Fruit fly (Drosophila melanogaster) whole organism, embryonic: ENCODE measurements around the gene CG44094.

Experiments
- Bdp1 ChIP-seq: fragments of 200-800 bp; sonication (Bioruptor generic); optimal IDR thresholded peaks from 3 replicates; lab custom pipeline; 2016; ENCODE audit warnings: missing biosample characterization, missing genetic modification characterization
- BtbVII ChIP-seq: fragments of 200-800 bp; sonication (Bioruptor generic); optimal IDR thresholded peaks from 3 replicates; lab custom pipeline; 2017; ENCODE audit warnings: missing biosample characterization, mild to moderate bottlenecking, missing genetic modification characterization
- CG10462 ChIP-seq: fragments of 200-800 bp; sonication (Bioruptor generic); optimal IDR thresholded peaks from 2 replicates; lab custom pipeline; 2016; ENCODE audit warnings: missing biosample characterization, missing genetic modification characterization
- CG11560 ChIP-seq: fragments of 200-800 bp; sonication (Bioruptor generic); IDR thresholded peaks from 3 replicates; pipeline ENCODE4 v1.3.6; 2022; ENCODE audit warnings: missing biosample characterization, missing genetic modification characterization
- CG12391 ChIP-seq: fragments of 200-800 bp; sonication (Bioruptor generic); optimal IDR thresholded peaks from 3 replicates; lab custom pipeline; 2018; ENCODE audit warnings: missing biosample characterization, mild to moderate bottlenecking, missing genetic modification characterization, moderate library complexity
- CG12744 ChIP-seq: fragments of 200-800 bp; sonication (Bioruptor generic); optimal IDR thresholded peaks from 2 replicates; lab custom pipeline; 2016; ENCODE audit warnings: missing biosample characterization, missing genetic modification characterization
- CG13287 ChIP-seq: fragments of 200-800 bp; sonication (Bioruptor generic); IDR thresholded peaks from 2 replicates; pipeline ENCODE4 v1.3.6; 2022; ENCODE audit warnings: missing biosample characterization, missing genetic modification characterization; ENCODE audit not compliant: partially characterized antibody
- CG14441 ChIP-seq: fragments of 200-800 bp; sonication (Bioruptor generic); IDR thresholded peaks from 2 replicates; pipeline ENCODE4 v1.3.6; 2022; ENCODE audit warnings: missing biosample characterization, missing genetic modification characterization
- CG14860 ChIP-seq: fragments of 200-800 bp; sonication (Bioruptor generic); IDR thresholded peaks from 3 replicates; pipeline ENCODE4 v1.3.6; 2022; ENCODE audit warnings: missing biosample characterization, missing genetic modification characterization; ENCODE audit not compliant: partially characterized antibody
- CG15696 ChIP-seq: fragments of 200-800 bp; sonication (Bioruptor generic); optimal IDR thresholded peaks from 2 replicates; lab custom pipeline; 2019; ENCODE audit warnings: missing biosample characterization, mild to moderate bottlenecking, missing genetic modification characterization, moderate library complexity
- CG17829 ChIP-seq: fragments of 200-800 bp; optimal IDR thresholded peaks from 2 replicates; lab custom pipeline; 2019; ENCODE audit warnings: missing biosample characterization, mild to moderate bottlenecking, missing genetic modification characterization, moderate library complexity
- CG18599 ChIP-seq: fragments of 200-800 bp; sonication (Bioruptor generic); optimal IDR thresholded peaks from 3 replicates; lab custom pipeline; 2017; ENCODE audit warnings: missing biosample characterization, missing genetic modification characterization, mild to moderate bottlenecking, moderate library complexity, missing genetic modification reagents
- CG31365 ChIP-seq: fragments of 200-800 bp; sonication (Bioruptor generic); optimal IDR thresholded peaks from 2 replicates; lab custom pipeline; 2018; ENCODE audit warnings: missing biosample characterization, mild to moderate bottlenecking, missing genetic modification characterization
- CG33213 ChIP-seq: fragments of 200-800 bp; sonication (Bioruptor generic); optimal IDR thresholded peaks from 3 replicates; lab custom pipeline; 2016; ENCODE audit warnings: missing biosample characterization, missing genetic modification characterization
- CG33557 ChIP-seq: fragments of 200-800 bp; sonication (Bioruptor generic); optimal IDR thresholded peaks from 2 replicates; lab custom pipeline; 2019; ENCODE audit warnings: missing biosample characterization, mild to moderate bottlenecking, missing genetic modification characterization, moderate library complexity
- CG34376 ChIP-seq: fragments of 200-800 bp; sonication (Bioruptor generic); optimal IDR thresholded peaks from 2 replicates; lab custom pipeline; 2018; ENCODE audit warnings: missing biosample characterization, mild to moderate bottlenecking, missing genetic modification characterization
- CG8765 ChIP-seq: fragments of 200-800 bp; sonication (Bioruptor generic); IDR thresholded peaks from 2 replicates; pipeline ENCODE4 v1.3.6; 2022; ENCODE audit warnings: missing biosample characterization, missing genetic modification characterization
- CkIIα-i1 ChIP-seq: fragments of 200-800 bp; sonication (Bioruptor generic); IDR thresholded peaks from 2 replicates; pipeline ENCODE4 v1.3.6; 2022; ENCODE audit warnings: missing biosample characterization, missing genetic modification characterization
- D19A ChIP-seq: fragments of 200-800 bp; optimal IDR thresholded peaks from 3 replicates; lab custom pipeline; 2019; ENCODE audit warnings: missing biosample characterization, mild to moderate bottlenecking, missing genetic modification characterization, moderate library complexity
- Fer1 ChIP-seq: fragments of 200-800 bp; sonication (Bioruptor generic); optimal IDR thresholded peaks from 2 replicates; lab custom pipeline; 2017; ENCODE audit warnings: missing biosample characterization, mild to moderate bottlenecking, missing genetic modification characterization
- HLH4C ChIP-seq: fragments of 200-800 bp; sonication (Bioruptor generic); IDR thresholded peaks from 3 replicates; pipeline ENCODE4 v1.3.6; 2022; ENCODE audit warnings: missing biosample characterization, missing genetic modification characterization; ENCODE audit not compliant: partially characterized antibody
- Hmr ChIP-seq: fragments of 200-800 bp; sonication (Bioruptor generic); optimal IDR thresholded peaks from 3 replicates; lab custom pipeline; 2017; ENCODE audit warnings: mild to moderate bottlenecking, missing biosample characterization, missing genetic modification reagents, missing genetic modification characterization
- MBD-R2 ChIP-seq: fragments of 200-800 bp; sonication (Bioruptor generic); IDR thresholded peaks from 2 replicates; pipeline ENCODE4 v1.3.6; 2022; ENCODE audit warnings: missing biosample characterization, missing genetic modification characterization
- Sox100B ChIP-seq: fragments of 200-800 bp; sonication (Bioruptor generic); optimal IDR thresholded peaks from 3 replicates; lab custom pipeline; 2018; ENCODE audit warnings: missing biosample characterization, mild to moderate bottlenecking, missing genetic modification characterization
- Sox102F ChIP-seq: fragments of 200-800 bp; sonication (Bioruptor generic); optimal IDR thresholded peaks from 2 replicates; lab custom pipeline; 2018; ENCODE audit warnings: missing biosample characterization, mild to moderate bottlenecking, missing genetic modification characterization, moderate library complexity
- Ssrp ChIP-seq: fragments of 200-800 bp; sonication (Bioruptor generic); optimal IDR thresholded peaks from 2 replicates; lab custom pipeline; 2018; ENCODE audit warnings: missing biosample characterization, mild to moderate bottlenecking, missing genetic modification characterization, moderate library complexity
- Usf ChIP-seq: fragments of 200-800 bp; sonication (Bioruptor generic); optimal IDR thresholded peaks from 2 replicates; lab custom pipeline; 2017; ENCODE audit warnings: missing genotype, missing biosample characterization, missing genetic modification characterization
- ac ChIP-seq: fragments of 200-800 bp; sonication (Bioruptor generic); optimal IDR thresholded peaks from 3 replicates; lab custom pipeline; 2017; ENCODE audit warnings: missing biosample characterization, mild to moderate bottlenecking, missing genetic modification characterization
- ap ChIP-seq: fragments of 200-800 bp; sonication (Bioruptor generic); IDR thresholded peaks from 2 replicates; pipeline ENCODE4 v1.3.6; 2022; ENCODE audit warnings: missing biosample characterization, missing genetic modification characterization
- chif ChIP-seq, 2 experiments: fragments of 200-800 bp; sonication (Bioruptor generic); optimal IDR thresholded peaks; 3 replicates each; lab custom pipeline; 2016; ENCODE audit warnings: missing biosample characterization in 2 of 2, missing genetic modification characterization in 2 of 2
- danr ChIP-seq: fragments of 200-800 bp; sonication (Bioruptor generic); IDR thresholded peaks from 2 replicates; pipeline ENCODE4 v1.3.6; 2022; ENCODE audit warnings: missing biosample characterization, missing genetic modification characterization
- dmrt11E ChIP-seq: fragments of 200-800 bp; sonication (Bioruptor generic); optimal IDR thresholded peaks from 3 replicates; lab custom pipeline; 2018; ENCODE audit warnings: missing biosample characterization, mild to moderate bottlenecking, missing genetic modification characterization, moderate library complexity
- dmrt99B ChIP-seq: fragments of 200-800 bp; sonication (Bioruptor generic); optimal IDR thresholded peaks from 2 replicates; lab custom pipeline; 2018; ENCODE audit warnings: missing biosample characterization, mild to moderate bottlenecking, missing genetic modification characterization, moderate library complexity
- esg ChIP-seq: fragments of 200-800 bp; sonication (Bioruptor generic); conservative IDR thresholded peaks from 2 replicates; pipeline ENCODE4 v1.3.6; 2022; ENCODE audit warnings: missing biosample characterization, missing genetic modification characterization
- ewg ChIP-seq: fragments of 200-800 bp; sonication (Bioruptor generic); optimal IDR thresholded peaks from 3 replicates; lab custom pipeline; 2017; ENCODE audit warnings: mild to moderate bottlenecking, missing biosample characterization, missing genetic modification reagents, missing genetic modification characterization
- gcm ChIP-seq: fragments of 200-800 bp; sonication (Bioruptor generic); optimal IDR thresholded peaks from 2 replicates; lab custom pipeline; 2019; ENCODE audit warnings: missing biosample characterization, mild to moderate bottlenecking, missing genetic modification characterization, moderate library complexity
- gem ChIP-seq: fragments of 200-800 bp; sonication (Bioruptor generic); optimal IDR thresholded peaks from 2 replicates; lab custom pipeline; 2019; ENCODE audit warnings: missing biosample characterization, mild to moderate bottlenecking, missing genetic modification characterization, moderate library complexity
- grau ChIP-seq: fragments of 200-800 bp; optimal IDR thresholded peaks from 3 replicates; lab custom pipeline; 2019; ENCODE audit warnings: missing biosample characterization, mild to moderate bottlenecking, missing genetic modification characterization, moderate library complexity
- ham ChIP-seq: fragments of 200-800 bp; sonication (Bioruptor generic); IDR thresholded peaks from 2 replicates; pipeline ENCODE4 v1.3.6; 2022; ENCODE audit warnings: missing biosample characterization, missing genetic modification characterization
- jigr1 ChIP-seq: fragments of 200-800 bp; sonication (Bioruptor generic); IDR thresholded peaks from 3 replicates; pipeline ENCODE4 v1.3.6; 2022; ENCODE audit warnings: missing biosample characterization, missing genetic modification characterization
- prd ChIP-seq, 3 experiments: fragments of >200 bp in 2 of 3; fragments of 200-800 bp in 1 of 3; sonication (Bioruptor generic) in 1 of 3; optimal IDR thresholded peaks in 2 of 3; IDR thresholded peaks in 1 of 3; 2 replicates in 2 of 3; 3 replicates in 1 of 3; pipeline versions ENCODE4 v1.3.6 to Lab custom; 2017 to 2022; ENCODE audit warnings: missing biosample characterization in 1 of 3, missing genetic modification characterization in 1 of 3
- row ChIP-seq: fragments of 200-800 bp; sonication (Bioruptor generic); IDR thresholded peaks from 3 replicates; pipeline ENCODE4 v1.3.6; 2022; ENCODE audit warnings: missing biosample characterization, missing genetic modification characterization
- sens ChIP-seq: fragments of 200-800 bp; sonication (Bioruptor generic); peaks from one replicate; lab custom pipeline; 2016; ENCODE audit warnings: missing biosample characterization, missing genetic modification characterization
- shn ChIP-seq: fragments of 200-800 bp; sonication (Bioruptor generic); optimal IDR thresholded peaks from 3 replicates; lab custom pipeline; 2016; ENCODE audit warnings: missing biosample characterization, missing genetic modification characterization
- sim ChIP-seq: fragments of 200-800 bp; sonication (Bioruptor generic); IDR thresholded peaks from 2 replicates; pipeline ENCODE4 v1.3.6; 2022; ENCODE audit warnings: missing biosample characterization, missing genetic modification characterization
- sob ChIP-seq: fragments of 200-800 bp; sonication (Bioruptor generic); IDR thresholded peaks from 2 replicates; pipeline ENCODE4 v1.3.6; 2022; ENCODE audit warnings: missing biosample characterization, missing genetic modification characterization
- tin ChIP-seq: fragments of 200-800 bp; sonication (Bioruptor generic); optimal IDR thresholded peaks from 3 replicates; lab custom pipeline; 2016; ENCODE audit warnings: missing biosample characterization, missing genetic modification characterization
- tup ChIP-seq: fragments of 200-800 bp; sonication (Bioruptor generic); optimal IDR thresholded peaks from 2 replicates; lab custom pipeline; 2016; ENCODE audit warnings: missing biosample characterization, mild to moderate bottlenecking, missing genetic modification characterization, moderate library complexity

CG44094 gene

DNA sequence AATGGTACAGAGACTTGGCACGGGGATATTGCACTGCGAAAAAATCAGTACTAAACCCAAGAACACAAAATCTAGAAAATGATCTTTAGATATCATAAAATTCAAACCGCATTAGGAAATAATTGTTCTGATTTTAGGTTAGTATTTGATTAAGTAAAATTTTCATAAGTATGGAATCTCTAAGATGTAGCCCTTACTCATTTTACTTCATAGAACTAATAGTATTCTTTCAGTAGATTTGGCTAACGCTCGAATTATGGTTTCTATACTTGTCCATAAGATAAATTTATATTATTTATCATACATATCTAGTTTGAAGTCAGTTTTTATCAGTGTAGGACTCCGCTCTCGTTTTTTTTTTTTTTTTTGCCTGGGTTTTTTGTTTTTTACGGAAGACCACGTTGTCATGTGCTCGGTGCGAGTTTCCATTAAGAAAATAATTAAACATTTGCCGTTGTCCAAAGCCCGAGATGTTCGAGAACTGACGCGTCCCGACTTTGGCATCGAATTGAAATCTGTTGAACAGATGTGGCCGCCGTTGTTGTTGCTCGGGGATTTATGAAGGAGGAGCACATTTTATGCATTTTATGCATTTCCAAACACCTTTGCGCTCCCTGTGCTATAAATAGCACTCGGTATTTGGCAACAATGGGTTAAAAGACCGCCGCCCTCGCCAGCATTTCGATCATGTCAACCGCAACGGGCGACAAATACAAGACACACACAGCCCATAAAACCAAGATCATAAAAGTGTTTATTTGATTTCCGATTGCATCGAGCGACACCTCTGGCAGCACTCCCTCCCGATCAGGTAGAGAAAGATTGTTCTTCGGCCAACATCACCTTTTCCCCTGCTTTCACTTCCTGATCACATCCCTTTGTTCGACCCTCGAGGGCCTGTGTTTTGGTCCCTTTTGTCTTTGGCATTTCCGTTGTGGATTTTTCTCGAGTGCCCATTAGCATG lies 10.4 kb upstream of the CG44094 start (continued):
- TF ChIP-seq prd (optimal IDR thresholded peaks at IDR 0.05; lab: Kevin White, UChicago) (no peak), prd (GFP tag; IDR thresholded peaks at IDR 0.05; lab: Robert Waterston, UW) (peak; percentile 52; the same call in 2 of the 3 replicates), CG33557 (peak; percentile 43), MBD-R2 (GFP tag; lab: Robert Waterston, UW) (no peak), Bdp1 (GFP tag; lab: Kevin White, UChicago) (no peak), tin (GFP tag; lab: Kevin White, UChicago) (no peak), esg (GFP tag; lab: Robert Waterston, UW) (no peak), shn (GFP tag; lab: Kevin White, UChicago) (no peak), CG14860 (GFP tag; lab: Robert Waterston, UW) (no peak), Sox100B (GFP tag; lab: Kevin White, UChicago) (no peak), sob (GFP tag; lab: Robert Waterston, UW) (no peak), jigr1 (no peak), sens (GFP tag; lab: Kevin White, UChicago) (peak; percentile 79), row (GFP tag; lab: Robert Waterston, UW) (0 out of 3 replicates have a peak, but pooled peaks have one; percentile 28), CG13287 (GFP tag; lab: Robert Waterston, UW) (no peak), ewg (GFP tag; lab: Kevin White, UChicago) (no peak), gcm (GFP tag; lab: Kevin White, UChicago) (peak; percentile 9), CkIIα-i1 (GFP tag; lab: Robert Waterston, UW) (no peak), Hmr (GFP tag; lab: Kevin White, UChicago) (no peak), chif (GFP tag; optimal IDR thresholded peaks at IDR 0.05; lab: Kevin White, UChicago) (peak in 1 of 2 experiments; percentile 12), CG17829 (peak; percentile 33), Ssrp (tag; lab: Kevin White, UChicago) (peak; percentile 26), grau (peak; percentile 24), CG31365 (no peak), ap (GFP tag; lab: Robert Waterston, UW) (no peak), Usf (GFP tag; lab: Kevin White, UChicago) (no peak), CG33213 (GFP tag; lab: Kevin White, UChicago) (no peak), CG12744 (GFP tag; lab: Kevin White, UChicago) (no peak), CG34376 (no peak), CG8765 (GFP tag; lab: Robert Waterston, UW) (0 out of 2 replicates have a peak, but pooled peaks have one; percentile 9), gem (tag; lab: Kevin White, UChicago) (peak; percentile 58), CG14441 (GFP tag; lab: Robert Waterston, UW) (no peak), dmrt99B (tag; lab: Kevin White, UChicago) (no peak), ac (GFP tag; lab: Kevin White, UChicago) (no peak), D19A (tag; lab: Kevin White, UChicago) (no peak), dmrt11E (peak; percentile 75), CG12391 (tag; lab: Kevin White, UChicago) (peak; percentile 50), sim (no peak), CG15696 (tag; lab: Kevin White, UChicago) (peak; percentile 37), Sox102F (peak; percentile 16), CG11560 (tag; lab: Robert Waterston, UW) (no peak), danr (no peak), BtbVII (GFP tag; lab: Kevin White, UChicago) (no peak), CG18599 (GFP tag; lab: Kevin White, UChicago) (no peak), tup (no peak), HLH4C (GFP tag; lab: Robert Waterston, UW) (no peak), Fer1 (no peak), ham (GFP tag; lab: Robert Waterston, UW) (no peak), CG10462 (GFP tag; lab: Kevin White, UChicago) (no peak)
